Worm (Caenorhabditis elegans): ENCODE results near the gene bath-33.

DNA sequence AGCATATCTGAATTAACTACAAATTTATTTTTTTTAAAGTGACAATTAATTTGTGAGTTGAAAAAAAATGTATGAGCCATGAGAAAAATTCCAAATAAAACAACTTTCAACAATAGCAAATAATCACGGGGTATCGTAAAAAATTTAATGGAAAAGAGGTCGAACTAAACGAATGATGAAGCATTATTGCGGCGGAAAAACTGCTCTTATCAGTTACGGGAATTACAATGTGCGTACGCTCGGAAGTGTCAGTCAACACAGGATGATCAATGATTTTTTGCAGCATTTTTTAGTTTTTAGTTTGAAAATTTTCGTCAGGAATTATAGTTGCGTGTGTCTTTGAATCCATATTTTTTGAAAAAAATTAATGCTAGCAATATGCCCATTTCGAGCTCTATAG, 29.2 kb downstream of the bath-33 start:
- no peak for TF ChIP-seq unc-62 (GFP tag; optimal IDR thresholded peaks at IDR 0.05)
- TF ChIP-seq nhr-11 (tag; optimal IDR thresholded peaks at IDR 0.05): no peak
- TF ChIP-seq pha-4 (tag; optimal IDR thresholded peaks at IDR 0.05): no peak
- TF ChIP-seq fkh-10 (GFP tag; optimal IDR thresholded peaks at IDR 0.05): no peak
- TF ChIP-seq egl-27 (tag; optimal IDR thresholded peaks at IDR 0.05): no peak
- TF ChIP-seq fos-1 (tag; optimal IDR thresholded peaks at IDR 0.05): no peak
- peak; percentile 68 for TF ChIP-seq pqm-1 (tag; optimal IDR thresholded peaks at IDR 0.05)
- no peak for TF ChIP-seq zag-1 (tag; optimal IDR thresholded peaks at IDR 0.05)
